Worm (Caenorhabditis elegans) whole organism, L4 larva: ENCODE measurements around the gene H12D21.10.

ENCODE experiments used
- T20F7.1 ChIP-seq: fragments of 200-800 bp; sonication (Bioruptor generic); optimal IDR thresholded peaks from 2 replicates; lab custom pipeline; 2018; ENCODE audit warnings: mild to moderate bottlenecking, missing genetic modification characterization, missing compliant biosample characterization
- T26A8.4 ChIP-seq: fragments of 200-800 bp; sonication (Bioruptor generic); IDR thresholded peaks from 2 replicates; pipeline ENCODE4 v1.3.6; 2022; ENCODE audit warnings: missing genetic modification characterization, missing compliant biosample characterization
- Y105C5A.15 ChIP-seq: fragments of 200-800 bp; sonication (Bioruptor generic); IDR thresholded peaks from 2 replicates; pipeline ENCODE4 v1.3.6; 2022; ENCODE audit warnings: missing genetic modification characterization, missing compliant biosample characterization
- Y5F2A.4 ChIP-seq: fragments of 200-800 bp; sonication (Bioruptor generic); optimal IDR thresholded peaks from 2 replicates; lab custom pipeline; 2018; ENCODE audit warnings: mild to moderate bottlenecking, missing genetic modification characterization, missing compliant biosample characterization
- aha-1 ChIP-seq: fragments of 150-350 bp; peaks from one replicate; lab custom pipeline; 2014; ENCODE audit warnings: missing biosample characterization, missing genetic modification characterization
- aly-2 ChIP-seq: sonication (generic microtip); optimal IDR thresholded peaks from 2 replicates; lab custom pipeline; 2018; ENCODE audit warnings: missing biosample characterization, missing genetic modification characterization
- ces-1 ChIP-seq: fragments of 150-350 bp; sonication (generic microtip); optimal IDR thresholded peaks from 4 replicates; lab custom pipeline; 2014; ENCODE audit warnings: missing biosample characterization, missing genetic modification reagents, missing genetic modification characterization
- daf-16 ChIP-seq, 3 experiments: sonication (generic microtip); optimal IDR thresholded peaks; 2 replicates each; lab custom pipeline; 2016 to 2017; ENCODE audit warnings: missing genetic modification characterization in 3 of 3, missing genetic modification reagents in 3 of 3, mild to moderate bottlenecking in 2 of 3, missing compliant biosample characterization in 2 of 3, missing biosample characterization in 1 of 3, moderate library complexity in 1 of 3
- lim-7 ChIP-seq: fragments of 200-800 bp; sonication (Bioruptor generic); IDR thresholded peaks from 2 replicates; pipeline ENCODE4 v1.3.6; 2022; ENCODE audit warnings: missing genetic modification characterization, missing compliant biosample characterization
- lin-38 ChIP-seq: fragments of 200-800 bp; sonication (Bioruptor generic); IDR thresholded peaks from 2 replicates; pipeline ENCODE4 v1.3.6; 2022; ENCODE audit warnings: missing genetic modification reagents, missing genetic modification characterization, missing compliant biosample characterization
- lsy-2 ChIP-seq, 2 experiments: fragments of 150-350 bp in 1 of 2; sonication (generic microtip) in 1 of 2; optimal IDR thresholded peaks; 2 replicates each; lab custom pipeline; 2014 to 2017; ENCODE audit warnings: missing biosample characterization in 2 of 2, missing genetic modification characterization in 2 of 2
- madf-5 ChIP-seq, 2 experiments: fragments of 200-800 bp; sonication (Bioruptor generic); IDR thresholded peaks; 2 replicates each; pipeline ENCODE4 v1.3.6; 2022; ENCODE audit warnings: missing compliant biosample characterization in 2 of 2, missing genetic modification characterization in 2 of 2
- madf-9 ChIP-seq: fragments of 200-800 bp; sonication (Bioruptor generic); conservative IDR thresholded peaks from 2 replicates; pipeline ENCODE4 v1.3.6; 2022; ENCODE audit warnings: missing genetic modification reagents, missing genetic modification characterization, missing compliant biosample characterization
- mdl-1 ChIP-seq, 2 experiments: fragments of 150-350 bp in 1 of 2; sonication (generic microtip) in 1 of 2; optimal IDR thresholded peaks; 2 replicates each; lab custom pipeline; 2014 to 2017; ENCODE audit warnings: missing biosample characterization in 2 of 2, missing genetic modification characterization in 2 of 2
- mep-1 ChIP-seq: fragments of 150-350 bp; sonication (generic microtip); optimal IDR thresholded peaks from 3 replicates; lab custom pipeline; 2014; ENCODE audit warnings: missing biosample characterization, missing genetic modification characterization
- mxl-2 ChIP-seq: fragments of 200-800 bp; sonication (Bioruptor generic); conservative IDR thresholded peaks from 2 replicates; pipeline ENCODE4 v1.3.6; 2022; ENCODE audit warnings: missing genetic modification reagents, missing genetic modification characterization, missing compliant biosample characterization
- mxl-3 ChIP-seq: fragments of 200-800 bp; sonication (Bioruptor generic); optimal IDR thresholded peaks from 2 replicates; lab custom pipeline; 2018; ENCODE audit warnings: mild to moderate bottlenecking, missing genetic modification characterization, missing compliant biosample characterization
- nhr-25 ChIP-seq: sonication (generic microtip); optimal IDR thresholded peaks from 2 replicates; lab custom pipeline; 2017; ENCODE audit warnings: missing genetic modification characterization, mild to moderate bottlenecking, missing compliant biosample characterization, antibody characterized with exemption, moderate library complexity, borderline replicate concordance; ENCODE audit not compliant: insufficient read depth
- nhr-6 ChIP-seq: fragments of 150-350 bp; optimal IDR thresholded peaks from 2 replicates; lab custom pipeline; 2014; ENCODE audit warnings: missing biosample characterization, missing genetic modification characterization
- nhr-76 ChIP-seq: fragments of 150-350 bp; optimal IDR thresholded peaks from 2 replicates; lab custom pipeline; 2014; ENCODE audit warnings: missing biosample characterization, missing genetic modification characterization
- nhr-77 ChIP-seq: fragments of 150-350 bp; optimal IDR thresholded peaks from 2 replicates; lab custom pipeline; 2014; ENCODE audit warnings: missing biosample characterization, missing genetic modification characterization
- sdz-12 ChIP-seq: fragments of 200-800 bp; sonication (Bioruptor generic); optimal IDR thresholded peaks from 2 replicates; lab custom pipeline; 2018; ENCODE audit warnings: mild to moderate bottlenecking, missing genetic modification characterization, missing compliant biosample characterization
- snpc-4 ChIP-seq: fragments of 150-350 bp; optimal IDR thresholded peaks from 2 replicates; lab custom pipeline; 2014; ENCODE audit warnings: missing biosample characterization, missing genetic modification characterization
- tag-97 ChIP-seq: fragments of 200-800 bp; sonication (Bioruptor generic); IDR thresholded peaks from 2 replicates; pipeline ENCODE4 v1.3.6; 2022; ENCODE audit warnings: missing genetic modification characterization, missing compliant biosample characterization
- unc-62 ChIP-seq, 3 experiments: fragments of 150-350 bp in 1 of 3; sonication (generic microtip); optimal IDR thresholded peaks in 2 of 3; peaks in 1 of 3; 1 replicate in 1 of 3; 2 replicates in 2 of 3; lab custom pipeline; 2014 to 2017; ENCODE audit warnings: missing biosample characterization in 3 of 3, missing genetic modification characterization in 3 of 3, missing genetic modification reagents in 3 of 3, missing genotype in 1 of 3
- vab-7 ChIP-seq: fragments of 200-800 bp; sonication (Bioruptor generic); IDR thresholded peaks from 2 replicates; pipeline ENCODE4 v1.3.6; 2022; ENCODE audit warnings: missing genetic modification reagents, missing genetic modification characterization, missing compliant biosample characterization
- zfp-2 ChIP-seq: sonication (generic microtip); optimal IDR thresholded peaks from 2 replicates; lab custom pipeline; 2016; ENCODE audit warnings: mild to moderate bottlenecking, missing genetic modification characterization, missing compliant biosample characterization
- zip-11 ChIP-seq: fragments of 200-800 bp; sonication (Bioruptor generic); IDR thresholded peaks from 2 replicates; pipeline ENCODE4 v1.3.6; 2022; ENCODE audit warnings: missing genetic modification characterization, missing compliant biosample characterization

H12D21.10 gene

DNA sequence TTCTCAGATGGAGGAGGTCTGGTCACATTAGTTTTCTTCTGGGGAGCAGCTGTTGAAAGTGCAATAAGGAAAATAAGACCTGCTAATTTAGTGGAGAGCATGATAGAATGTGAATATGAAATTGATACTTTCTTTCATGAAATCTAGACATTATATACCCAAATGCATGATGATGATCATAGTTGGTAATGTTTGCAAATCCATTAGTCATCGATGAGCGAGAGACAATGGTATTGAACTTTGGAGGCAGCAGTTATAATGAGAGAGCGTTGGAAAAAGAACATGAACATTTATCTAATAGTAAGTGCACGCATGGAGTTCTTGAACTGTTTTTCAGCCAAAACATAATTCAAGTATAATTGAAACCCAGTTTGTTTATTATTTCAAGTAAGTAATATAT, 1.9 kb upstream of the H12D21.10 start, which contains the start of gene H12D21.6:
Gene H12D21.6 (minus strand): TSS at position 101 of the 400 bp plus-strand sequence.
- no peak for TF ChIP-seq snpc-4 (tag; lab: Kevin White, UChicago)
- peak; percentile 9 for TF ChIP-seq nhr-6 (tag; lab: Kevin White, UChicago)

DNA sequence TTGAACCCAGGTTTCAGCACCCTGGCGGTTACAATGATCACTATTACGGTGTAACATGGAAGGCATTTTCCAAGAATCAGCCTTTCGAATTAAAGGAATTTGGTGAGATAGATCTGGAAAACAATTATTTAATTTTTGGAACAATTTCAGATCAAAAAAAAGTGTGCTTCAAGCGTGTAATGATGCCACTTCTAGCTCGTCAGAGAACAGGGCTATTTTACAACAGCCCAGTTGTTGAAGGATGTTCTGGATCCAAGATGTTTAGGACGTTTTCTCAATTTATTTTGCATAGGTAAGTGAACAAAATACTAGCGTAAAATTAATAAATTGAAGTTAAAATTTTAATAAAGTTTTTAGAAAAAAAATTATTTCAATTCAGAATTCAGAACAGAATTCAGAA, 1.3 kb downstream of the H12D21.10 start:
- TF ChIP-seq lsy-2 (tag; optimal IDR thresholded peaks at IDR 0.05; lab: Kevin White, UChicago): no peak
- TF ChIP-seq zip-11 (GFP tag; lab: Robert Waterston, UW): no peak
- TF ChIP-seq zfp-2 (tag; lab: Kevin White, UChicago): no peak
- TF ChIP-seq madf-5 (GFP tag; IDR thresholded peaks at IDR 0.05; lab: Robert Waterston, UW): no peak
- peak; percentile 94 for TF ChIP-seq aha-1
- TF ChIP-seq mdl-1 (tag; optimal IDR thresholded peaks at IDR 0.05; lab: Kevin White, UChicago): no peak
- no peak for TF ChIP-seq Y5F2A.4 (GFP tag; lab: Kevin White, UChicago)
- no peak for TF ChIP-seq sdz-12 (GFP tag; lab: Kevin White, UChicago)
- TF ChIP-seq nhr-77 (tag; lab: Kevin White, UChicago): no peak
- TF ChIP-seq, all 104 proteins: peak for 1

DNA sequence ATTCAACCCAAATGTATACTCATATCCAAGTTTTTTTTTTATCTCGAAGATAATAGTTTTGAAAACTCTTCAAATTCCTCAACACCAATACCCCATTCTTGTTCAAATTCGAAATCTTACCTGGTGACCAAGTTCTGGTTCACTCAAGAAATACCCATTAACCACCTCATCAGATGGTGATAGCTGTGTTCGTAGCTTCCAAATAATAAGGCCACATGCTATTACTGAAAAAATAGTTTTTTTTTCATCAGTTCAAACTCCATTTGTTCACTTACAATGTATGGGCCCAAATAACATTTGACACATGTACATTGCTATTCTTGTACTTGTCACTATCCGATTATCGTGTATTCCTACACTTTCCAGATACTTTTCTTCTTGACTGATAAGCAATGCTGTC, 7.8 kb downstream of the H12D21.10 start:
- TF ChIP-seq aha-1 (peak; percentile 7), unc-62 (GFP tag; optimal IDR thresholded peaks at IDR 0.05 in 1 of 2; lab: Kevin White, UChicago) (peak in 1 of 2 experiments; percentile 98), unc-62 (tag; optimal IDR thresholded peaks at IDR 0.05; lab: Kevin White, UChicago) (no peak), mxl-2 (GFP tag; lab: Robert Waterston, UW) (no peak)

DNA sequence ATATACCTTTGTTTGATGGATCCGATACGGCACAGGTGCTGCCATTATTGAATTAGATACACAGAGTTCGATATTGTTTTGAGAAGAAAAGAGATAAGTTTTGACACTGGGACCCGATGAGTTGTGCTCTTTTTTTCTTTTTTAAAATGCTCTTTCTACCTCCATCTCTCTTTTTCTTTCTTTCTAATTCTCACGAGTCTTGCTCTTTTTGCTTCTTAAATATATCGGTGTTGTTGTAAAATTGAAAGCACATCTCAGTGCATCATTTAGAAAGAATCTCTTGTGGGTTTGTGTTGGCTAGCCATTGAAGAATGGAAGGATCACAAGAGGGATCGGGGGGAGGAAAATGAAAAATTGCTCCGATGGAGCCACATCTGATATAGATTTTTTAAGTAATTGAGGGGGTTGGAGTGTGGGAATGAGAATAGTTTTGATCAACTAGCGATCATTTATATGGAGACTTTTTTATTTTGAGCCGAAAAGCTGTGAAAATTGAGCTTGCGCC, 9.8 kb downstream of the H12D21.10 start, which contains the start of gene H12D21.9:
Gene H12D21.9 (minus strand): TSS at position 148 of the 505 bp plus-strand sequence.
- TF ChIP-seq daf-16 (GFP tag; optimal IDR thresholded peaks at IDR 0.05; lab: Kevin White, UChicago) (peak in 1 of 2 experiments; percentile 11), daf-16 (tag; optimal IDR thresholded peaks at IDR 0.05; lab: Kevin White, UChicago) (no peak), aha-1 (peak; percentile 47), aly-2 (no peak)

DNA sequence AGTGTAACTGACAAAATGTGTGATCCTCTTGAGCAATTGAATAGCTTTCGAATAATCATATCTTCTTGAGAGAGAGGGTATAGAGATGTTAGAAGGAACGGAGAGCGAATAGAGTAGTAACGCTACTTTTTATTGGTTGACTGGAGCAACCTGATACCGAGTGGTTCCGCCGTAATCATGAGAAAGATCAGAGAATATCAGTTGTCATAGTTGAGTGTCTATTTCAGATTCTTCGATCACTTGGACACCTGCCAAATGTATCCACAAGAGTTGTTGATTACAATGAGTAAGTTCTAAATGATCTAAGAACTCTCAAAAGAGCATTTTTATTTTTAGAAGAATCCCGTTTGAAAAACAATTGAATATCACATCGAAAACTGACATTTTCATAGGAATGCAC, 11.2 kb downstream of the H12D21.10 start:
- TF ChIP-seq unc-62 (GFP tag; optimal IDR thresholded peaks at IDR 0.05 in 1 of 2; lab: Kevin White, UChicago) (peak in 1 of 2 experiments; percentile 96), unc-62 (tag; optimal IDR thresholded peaks at IDR 0.05; lab: Kevin White, UChicago) (no peak), ces-1 (no peak)

DNA sequence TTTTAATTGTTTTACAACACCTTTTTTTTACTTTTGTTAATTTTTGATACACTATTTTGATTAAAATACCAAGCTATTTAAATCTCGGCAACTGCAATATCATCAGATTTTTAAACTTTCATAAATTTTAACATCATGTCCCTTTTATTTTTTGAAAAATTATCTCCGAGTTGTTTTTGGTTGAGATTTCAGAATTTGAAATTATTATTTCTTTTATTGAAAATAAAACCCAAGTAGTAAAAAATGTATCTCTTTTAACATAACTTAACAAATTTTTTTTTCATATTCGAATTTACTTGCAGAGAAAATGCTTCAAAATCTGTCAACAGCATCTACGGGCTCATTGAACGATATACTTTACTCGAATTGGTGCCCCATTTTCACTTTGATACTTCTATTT, 16.0 kb downstream of the H12D21.10 start, which contains the start of gene H12D21.11:
Gene H12D21.11 (plus strand): TSS at position 301 of the 400 bp plus-strand sequence.
- no peak for TF ChIP-seq nhr-76
- no peak for TF ChIP-seq Y105C5A.15 (GFP tag; lab: Robert Waterston, UW)
- no peak for TF ChIP-seq vab-7 (GFP tag; lab: Robert Waterston, UW)
- TF ChIP-seq T26A8.4 (GFP tag; lab: Robert Waterston, UW): no peak
- no peak for TF ChIP-seq sdz-12 (GFP tag; lab: Kevin White, UChicago)
- no peak for TF ChIP-seq lin-38
- no peak for TF ChIP-seq lim-7 (GFP tag; lab: Robert Waterston, UW)
- TF ChIP-seq mep-1 (tag; lab: Kevin White, UChicago): no peak
- TF ChIP-seq T20F7.1 (GFP tag; lab: Kevin White, UChicago): no peak
- no peak for TF ChIP-seq madf-9
- no peak for TF ChIP-seq mxl-3 (GFP tag; lab: Kevin White, UChicago)
- no peak for TF ChIP-seq tag-97

DNA sequence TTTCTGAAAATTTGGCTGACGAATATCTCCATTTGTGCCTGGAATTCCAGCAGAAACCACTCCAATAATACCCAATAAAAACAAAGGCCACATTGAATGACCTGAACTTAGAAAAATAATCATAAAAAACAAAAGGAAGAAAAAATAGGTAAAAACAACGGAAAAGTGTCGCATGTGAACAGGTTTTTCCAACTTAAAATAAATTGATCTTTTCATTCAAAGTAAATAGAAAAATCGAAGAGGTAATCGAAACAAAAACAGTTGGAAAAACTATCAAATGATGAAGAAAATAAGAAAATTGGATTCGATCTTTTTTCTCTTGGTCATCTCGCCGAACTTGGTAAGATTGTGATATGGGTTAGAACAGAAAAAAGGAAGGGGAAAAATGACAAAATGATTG, 21.9 kb downstream of the H12D21.10 start, which contains the start of gene zmp-4:
Gene zmp-4 (minus strand): TSS at position 101 of the 400 bp plus-strand sequence.
- no peak for TF ChIP-seq nhr-25
- TF ChIP-seq, all 104 proteins: peak for 0
